Fruit fly (Drosophila melanogaster) whole organism, embryonic: ENCODE measurements around the gene Pxn.

Experiments
- CG11085 ChIP-seq: fragments of 200-800 bp; sonication (Bioruptor generic); IDR thresholded peaks from 2 replicates; pipeline ENCODE4 v1.3.6; 2022; ENCODE audit warnings: missing biosample characterization, missing genetic modification characterization
- CG12104 ChIP-seq: fragments of 200-800 bp; sonication (Bioruptor generic); optimal IDR thresholded peaks from 3 replicates; lab custom pipeline; 2016; ENCODE audit warnings: missing biosample characterization, missing genetic modification characterization
- CG13424 ChIP-seq: fragments of 200-800 bp; sonication (Bioruptor generic); optimal IDR thresholded peaks from 2 replicates; lab custom pipeline; 2019; ENCODE audit warnings: missing biosample characterization, mild to moderate bottlenecking, missing genetic modification characterization, moderate library complexity
- CG1529 ChIP-seq: fragments of 200-800 bp; sonication (Bioruptor generic); optimal IDR thresholded peaks from 3 replicates; lab custom pipeline; 2018; ENCODE audit warnings: missing biosample characterization, missing genetic modification characterization
- CG1602 ChIP-seq: fragments of 200-800 bp; sonication (Bioruptor generic); optimal IDR thresholded peaks from 3 replicates; lab custom pipeline; 2016; ENCODE audit warnings: missing biosample characterization, missing genetic modification characterization
- CG17361 ChIP-seq: fragments of 200-800 bp; sonication (Bioruptor generic); IDR thresholded peaks from 3 replicates; pipeline ENCODE4 v1.3.6; 2022; ENCODE audit warnings: missing biosample characterization, missing genetic modification characterization
- CG2129 ChIP-seq: fragments of 200-800 bp; sonication (Bioruptor generic); IDR thresholded peaks from 2 replicates; pipeline ENCODE4 v1.3.6; 2022; ENCODE audit warnings: missing biosample characterization, missing genetic modification characterization; ENCODE audit not compliant: partially characterized antibody
- CG2678 ChIP-seq: fragments of 200-800 bp; sonication (Bioruptor generic); optimal IDR thresholded peaks from 3 replicates; lab custom pipeline; 2019; ENCODE audit warnings: missing biosample characterization, mild to moderate bottlenecking, missing genetic modification characterization, moderate library complexity
- CG2889 ChIP-seq: fragments of 200-800 bp; sonication (Bioruptor generic); IDR thresholded peaks from 3 replicates; pipeline ENCODE4 v1.3.6; 2022; ENCODE audit warnings: missing biosample characterization, missing genetic modification characterization
- CG4404 ChIP-seq: fragments of 200-800 bp; sonication (Bioruptor generic); IDR thresholded peaks from 2 replicates; pipeline ENCODE4 v1.3.6; 2022; ENCODE audit warnings: missing biosample characterization, missing genetic modification characterization
- CG6689 ChIP-seq: fragments of 200-800 bp; sonication (Bioruptor generic); IDR thresholded peaks from 2 replicates; pipeline ENCODE4 v1.3.6; 2022; ENCODE audit warnings: missing biosample characterization, missing genetic modification characterization
- CG6813 ChIP-seq: fragments of 200-800 bp; sonication (Bioruptor generic); optimal IDR thresholded peaks from 2 replicates; lab custom pipeline; 2017; ENCODE audit warnings: missing biosample characterization, missing genetic modification characterization, mild to moderate bottlenecking, moderate library complexity, missing genetic modification reagents
- CG7372 ChIP-seq: fragments of 200-800 bp; sonication (Bioruptor generic); IDR thresholded peaks from 2 replicates; pipeline ENCODE4 v1.3.6; 2022; ENCODE audit warnings: missing biosample characterization, missing genetic modification characterization
- CG7928 ChIP-seq: fragments of 200-800 bp; sonication (Bioruptor generic); optimal IDR thresholded peaks from 2 replicates; lab custom pipeline; 2017; ENCODE audit warnings: missing biosample characterization, mild to moderate bottlenecking, missing genetic modification characterization
- CG8281 ChIP-seq: fragments of 200-800 bp; sonication (Bioruptor generic); optimal IDR thresholded peaks from 2 replicates; lab custom pipeline; 2018; ENCODE audit warnings: missing biosample characterization, mild to moderate bottlenecking, missing genetic modification characterization, moderate library complexity
- CG8944 ChIP-seq: fragments of 200-800 bp; sonication (Bioruptor generic); optimal IDR thresholded peaks from 3 replicates; lab custom pipeline; 2016; ENCODE audit warnings: missing biosample characterization, missing genetic modification characterization
- Chrac-16 ChIP-seq: fragments of 200-800 bp; sonication (Bioruptor generic); optimal IDR thresholded peaks from 3 replicates; lab custom pipeline; 2016; ENCODE audit warnings: missing biosample characterization, missing genetic modification characterization
- E2f2 ChIP-seq: fragments of 200-800 bp; sonication (Bioruptor generic); IDR thresholded peaks from 2 replicates; pipeline ENCODE4 v1.3.6; 2022; ENCODE audit warnings: missing biosample characterization, missing genetic modification characterization
- Hr3 ChIP-seq: fragments of 200-800 bp; sonication (Bioruptor generic); optimal IDR thresholded peaks from 3 replicates; lab custom pipeline; 2016; ENCODE audit warnings: missing biosample characterization, missing genetic modification characterization
- Mrtf ChIP-seq: fragments of 200-800 bp; sonication (Bioruptor generic); IDR thresholded peaks from 3 replicates; pipeline ENCODE4 v1.3.6; 2022; ENCODE audit warnings: missing biosample characterization, missing genetic modification characterization
- NC2α ChIP-seq: fragments of 200-800 bp; sonication (Bioruptor generic); optimal IDR thresholded peaks from 2 replicates; lab custom pipeline; 2016; ENCODE audit warnings: missing biosample characterization, missing genetic modification characterization
- Nf-YB ChIP-seq: fragments of 200-800 bp; sonication (Bioruptor generic); optimal IDR thresholded peaks from 3 replicates; lab custom pipeline; 2019; ENCODE audit warnings: missing biosample characterization, mild to moderate bottlenecking, missing genetic modification characterization, moderate library complexity
- Opbp ChIP-seq: fragments of 200-800 bp; sonication (Bioruptor generic); IDR thresholded peaks from 3 replicates; pipeline ENCODE4 v1.3.6; 2022; ENCODE audit warnings: missing biosample characterization, missing genetic modification characterization; ENCODE audit not compliant: partially characterized antibody
- Poxn ChIP-seq: fragments of 200-800 bp; sonication (Bioruptor generic); IDR thresholded peaks from 2 replicates; pipeline ENCODE4 v1.3.6; 2022; ENCODE audit warnings: missing biosample characterization, missing genetic modification characterization
- Sry-β ChIP-seq: fragments of 200-800 bp; sonication (Bioruptor generic); optimal IDR thresholded peaks from 2 replicates; lab custom pipeline; 2018; ENCODE audit warnings: missing biosample characterization, mild to moderate bottlenecking, missing genetic modification characterization, moderate library complexity
- Tbp ChIP-seq: fragments of >200 bp; optimal IDR thresholded peaks from 2 replicates; lab custom pipeline; 2018; ENCODE audit warnings: missing biosample characterization, missing genetic modification characterization
- Trl ChIP-seq, 3 experiments: fragments of >200 bp in 2 of 3; fragments of 200-800 bp in 1 of 3; sonication (Bioruptor generic) in 1 of 3; optimal IDR thresholded peaks; 2 replicates in 1 of 3; 3 replicates in 2 of 3; lab custom pipeline; 2016 to 2017; ENCODE audit warnings: missing biosample characterization in 1 of 3, missing genetic modification characterization in 1 of 3
- Vsx1 ChIP-seq: fragments of 200-800 bp; sonication (Bioruptor generic); optimal IDR thresholded peaks from 2 replicates; lab custom pipeline; 2017; ENCODE audit warnings: missing biosample characterization, mild to moderate bottlenecking, missing genetic modification characterization, missing genetic modification reagents
- aop ChIP-seq: fragments of 200-800 bp; sonication (Bioruptor generic); IDR thresholded peaks from 2 replicates; pipeline ENCODE4 v1.3.6; 2022; ENCODE audit warnings: missing biosample characterization, missing genetic modification characterization
- bowl ChIP-seq: fragments of 200-800 bp; sonication (Bioruptor generic); IDR thresholded peaks from 2 replicates; pipeline ENCODE4 v1.3.6; 2022; ENCODE audit warnings: missing biosample characterization, missing genetic modification characterization
- cas ChIP-seq: fragments of 200-800 bp; sonication (Bioruptor generic); IDR thresholded peaks from 2 replicates; pipeline ENCODE4 v1.3.6; 2022; ENCODE audit warnings: missing biosample characterization, missing genetic modification characterization
- chif ChIP-seq, 2 experiments: fragments of 200-800 bp; sonication (Bioruptor generic); optimal IDR thresholded peaks; 3 replicates each; lab custom pipeline; 2016; ENCODE audit warnings: missing biosample characterization in 2 of 2, missing genetic modification characterization in 2 of 2
- corto ChIP-seq: fragments of 200-800 bp; sonication (Bioruptor generic); optimal IDR thresholded peaks from 2 replicates; lab custom pipeline; 2016; ENCODE audit warnings: missing biosample characterization, mild to moderate bottlenecking, missing genetic modification characterization, moderate library complexity
- crc ChIP-seq: fragments of 200-800 bp; sonication (Bioruptor generic); optimal IDR thresholded peaks from 2 replicates; lab custom pipeline; 2016; ENCODE audit warnings: missing biosample characterization, missing genetic modification characterization
- fd3F ChIP-seq: fragments of 200-800 bp; sonication (Bioruptor generic); optimal IDR thresholded peaks from 2 replicates; lab custom pipeline; 2018; ENCODE audit warnings: missing biosample characterization, mild to moderate bottlenecking, missing genetic modification characterization, moderate library complexity
- gcm ChIP-seq: fragments of 200-800 bp; sonication (Bioruptor generic); optimal IDR thresholded peaks from 2 replicates; lab custom pipeline; 2019; ENCODE audit warnings: missing biosample characterization, mild to moderate bottlenecking, missing genetic modification characterization, moderate library complexity
- ken ChIP-seq: fragments of 200-800 bp; sonication (Bioruptor generic); IDR thresholded peaks from 3 replicates; pipeline ENCODE4 v1.3.6; 2022; ENCODE audit warnings: missing biosample characterization, missing genetic modification characterization
- lab ChIP-seq: fragments of 200-800 bp; sonication (Bioruptor generic); optimal IDR thresholded peaks from 3 replicates; lab custom pipeline; 2017; ENCODE audit warnings: missing biosample characterization, missing genetic modification characterization, mild to moderate bottlenecking, moderate library complexity, missing genetic modification reagents
- otp ChIP-seq: fragments of 200-800 bp; sonication (Bioruptor generic); IDR thresholded peaks from 3 replicates; pipeline ENCODE4, ENCODE4 v1.3.6; 2022; ENCODE audit warnings: missing biosample characterization, missing genetic modification characterization
- prd ChIP-seq, 3 experiments: fragments of >200 bp in 2 of 3; fragments of 200-800 bp in 1 of 3; sonication (Bioruptor generic) in 1 of 3; optimal IDR thresholded peaks in 2 of 3; IDR thresholded peaks in 1 of 3; 2 replicates in 2 of 3; 3 replicates in 1 of 3; pipeline versions ENCODE4 v1.3.6 to Lab custom; 2017 to 2022; ENCODE audit warnings: missing biosample characterization in 1 of 3, missing genetic modification characterization in 1 of 3
- pros ChIP-seq: fragments of 200-800 bp; sonication (Bioruptor generic); optimal IDR thresholded peaks from 3 replicates; lab custom pipeline; 2019; ENCODE audit warnings: missing biosample characterization, mild to moderate bottlenecking, missing genetic modification characterization, moderate library complexity
- psq ChIP-seq: fragments of 200-800 bp; sonication (Bioruptor generic); optimal IDR thresholded peaks from 2 replicates; lab custom pipeline; 2017; ENCODE audit warnings: missing biosample characterization, missing genetic modification characterization
- sim ChIP-seq: fragments of 200-800 bp; sonication (Bioruptor generic); IDR thresholded peaks from 2 replicates; pipeline ENCODE4 v1.3.6; 2022; ENCODE audit warnings: missing biosample characterization, missing genetic modification characterization
- tll ChIP-seq, 2 experiments: fragments of 200-800 bp in 1 of 2; fragments of >200 bp in 1 of 2; sonication (Bioruptor generic) in 1 of 2; optimal IDR thresholded peaks; 2 replicates each; lab custom pipeline; 2017 to 2019; ENCODE audit warnings: missing biosample characterization in 2 of 2, missing genetic modification characterization in 2 of 2, mild to moderate bottlenecking in 1 of 2, moderate library complexity in 1 of 2
- tna ChIP-seq: fragments of 200-800 bp; sonication (Bioruptor generic); IDR thresholded peaks from 2 replicates; pipeline ENCODE4 v1.3.6; 2022; ENCODE audit warnings: missing biosample characterization, missing genetic modification characterization; ENCODE audit not compliant: partially characterized antibody
- trh ChIP-seq: fragments of 200-800 bp; sonication (Bioruptor generic); optimal IDR thresholded peaks from 2 replicates; lab custom pipeline; 2016; ENCODE audit warnings: missing biosample characterization, missing genetic modification characterization
- vnd ChIP-seq: fragments of 200-800 bp; sonication (Bioruptor generic); IDR thresholded peaks from 3 replicates; pipeline ENCODE4 v1.3.6; 2022; ENCODE audit warnings: missing biosample characterization, missing genetic modification characterization; ENCODE audit not compliant: partially characterized antibody
- vvl ChIP-seq: fragments of 200-800 bp; sonication (Bioruptor generic); IDR thresholded peaks from 2 replicates; pipeline ENCODE4 v1.3.6; 2022; ENCODE audit warnings: missing biosample characterization, missing genetic modification characterization

Pxn gene

dm6 chr3L:2584119-2584805, 45.6 kb downstream of the Pxn start (continued):
- peak; percentile 64; the same call in 1 of the 2 replicates for TF ChIP-seq CG7372 (GFP tag; lab: Robert Waterston, UW)
- no peak for TF ChIP-seq Poxn
- TF ChIP-seq CG7928 (GFP tag; lab: Kevin White, UChicago) = peak; percentile 7
- TF ChIP-seq CG8281 (tag; lab: Kevin White, UChicago) = peak; percentile 62
- peak; percentile 98 for TF ChIP-seq CG17361 (GFP tag; lab: Robert Waterston, UW)
- peak; percentile 1 for TF ChIP-seq psq
- TF ChIP-seq E2f2 (GFP tag; lab: Robert Waterston, UW) = peak; percentile 47; the same call in 1 of the 2 replicates
- TF ChIP-seq chif (GFP tag; optimal IDR thresholded peaks at IDR 0.05; lab: Kevin White, UChicago) = peak; percentile 73 to 82
- TF ChIP-seq sim (GFP tag; lab: Robert Waterston, UW) = peak; percentile 13; the same call in 1 of the 2 replicates
- peak; percentile 66 for TF ChIP-seq crc (GFP tag; lab: Kevin White, UChicago)
- TF ChIP-seq Opbp = peak; percentile 45; the same call in 1 of the 3 replicates
- TF ChIP-seq CG1602 (GFP tag; lab: Kevin White, UChicago) = peak; percentile 72
- no peak for TF ChIP-seq corto (GFP tag; lab: Kevin White, UChicago)
- no peak for TF ChIP-seq CG11085
- peak; percentile 89 for TF ChIP-seq CG13424
- peak; percentile 81 for TF ChIP-seq CG6813 (GFP tag; lab: Kevin White, UChicago)
- TF ChIP-seq trh = no peak
- TF ChIP-seq CG6689 (GFP tag; lab: Robert Waterston, UW) = peak; percentile 85
- no peak for TF ChIP-seq CG2129 (GFP tag; lab: Robert Waterston, UW)
- TF ChIP-seq vvl (GFP tag; lab: Robert Waterston, UW) = peak; percentile 40; the same call in 1 of the 2 replicates
- peak in 1 of 2 experiments; percentile 19 for TF ChIP-seq Trl (optimal IDR thresholded peaks at IDR 0.05; lab: Kevin White, UChicago)
- peak; percentile 50 for TF ChIP-seq Trl (GFP tag; optimal IDR thresholded peaks at IDR 0.05; lab: Kevin White, UChicago)
- peak; percentile 46 for TF ChIP-seq Mrtf
- TF ChIP-seq Sry-β (GFP tag; lab: Kevin White, UChicago) = peak; percentile 35
- no peak for TF ChIP-seq otp
- TF ChIP-seq CG2889 (GFP tag; lab: Robert Waterston, UW) = peak; percentile 61; the same call in 2 of the 3 replicates
- peak; percentile 65 for TF ChIP-seq fd3F (GFP tag; lab: Kevin White, UChicago)
- no peak for TF ChIP-seq vnd (GFP tag; lab: Robert Waterston, UW)
- TF ChIP-seq Tbp (GFP tag; lab: Kevin White, UChicago) = no peak
- peak; percentile 91 for TF ChIP-seq pros (GFP tag; lab: Kevin White, UChicago)
- TF ChIP-seq cas (GFP tag; lab: Robert Waterston, UW) = no peak
- TF ChIP-seq tna = no peak
- TF ChIP-seq lab = peak; percentile 87
- TF ChIP-seq tll (GFP tag; optimal IDR thresholded peaks at IDR 0.05; lab: Kevin White, UChicago) = no peak
- peak; percentile 68 for TF ChIP-seq Vsx1
- no peak for TF ChIP-seq bowl
- peak; percentile 78 for TF ChIP-seq gcm (GFP tag; lab: Kevin White, UChicago)
- TF ChIP-seq CG8944 (GFP tag; lab: Kevin White, UChicago) = peak; percentile 75
- no peak for TF ChIP-seq prd (optimal IDR thresholded peaks at IDR 0.05; lab: Kevin White, UChicago)
- peak; percentile 78 for TF ChIP-seq prd (GFP tag; IDR thresholded peaks at IDR 0.05; lab: Robert Waterston, UW)
- peak; percentile 85 for TF ChIP-seq CG1529 (GFP tag; lab: Kevin White, UChicago)
- TF ChIP-seq Nf-YB (GFP tag; lab: Kevin White, UChicago) = peak; percentile 69
- TF ChIP-seq Chrac-16 (GFP tag; lab: Kevin White, UChicago) = peak; percentile 79
- peak; percentile 93 for TF ChIP-seq CG2678
- TF ChIP-seq NC2α = peak; percentile 44
- peak; percentile 35 for TF ChIP-seq CG4404 (GFP tag; lab: Robert Waterston, UW)
- peak; percentile 77 for TF ChIP-seq CG12104
- TF ChIP-seq Hr3 = peak; percentile 76
- no peak for TF ChIP-seq aop (GFP tag; lab: Robert Waterston, UW)
- TF ChIP-seq ken (GFP tag; lab: Robert Waterston, UW) = 0 out of 3 replicates have a peak, but pooled peaks have one; percentile 3
